Worm (Caenorhabditis elegans) whole organism, mixed stage, embryonic: ENCODE data around the gene R05G6.1.

Source experiments
- bed-3 ChIP-seq: fragments of 200-800 bp; sonication (Bioruptor generic); optimal IDR thresholded peaks from 3 replicates; lab custom pipeline; 2018; ENCODE audit warnings: mild to moderate bottlenecking, missing genetic modification characterization, moderate library complexity, missing compliant biosample characterization
- blmp-1 ChIP-seq: fragments of 150-350 bp; optimal IDR thresholded peaks from 2 replicates; lab custom pipeline; 2014; ENCODE audit warnings: missing biosample characterization, missing genetic modification characterization
- ceh-83 ChIP-seq: fragments of 200-800 bp; sonication (Bioruptor generic); optimal IDR thresholded peaks from 2 replicates; lab custom pipeline; 2018; ENCODE audit warnings: mild to moderate bottlenecking, missing genetic modification characterization, missing compliant biosample characterization
- ces-1 ChIP-seq: fragments of 150-350 bp; optimal IDR thresholded peaks from 2 replicates; lab custom pipeline; 2014; ENCODE audit warnings: missing biosample characterization, missing genetic modification reagents, missing genetic modification characterization
- elt-1 ChIP-seq: sonication (generic microtip); optimal IDR thresholded peaks from 2 replicates; lab custom pipeline; 2017; ENCODE audit warnings: missing genetic modification characterization, mild to moderate bottlenecking, missing compliant biosample characterization, antibody characterized with exemption, moderate library complexity, borderline replicate concordance; ENCODE audit not compliant: insufficient read depth
- elt-3 ChIP-seq: fragments of 150-350 bp; optimal IDR thresholded peaks from 2 replicates; lab custom pipeline; 2014; ENCODE audit warnings: missing biosample characterization, missing genetic modification characterization
- ham-2 ChIP-seq: fragments of 200-800 bp; sonication (Bioruptor generic); optimal IDR thresholded peaks from 2 replicates; lab custom pipeline; 2018; ENCODE audit warnings: mild to moderate bottlenecking, missing genetic modification characterization, missing compliant biosample characterization
- hlh-1 ChIP-seq: fragments of 150-350 bp; optimal IDR thresholded peaks from 2 replicates; lab custom pipeline; 2014; ENCODE audit warnings: missing biosample characterization, missing genetic modification reagents, missing genetic modification characterization
- nhr-12 ChIP-seq: fragments of 150-350 bp; optimal IDR thresholded peaks from 2 replicates; lab custom pipeline; 2014; ENCODE audit warnings: missing biosample characterization, missing genetic modification characterization
- snpc-4 ChIP-seq: fragments of 150-350 bp; optimal IDR thresholded peaks from 2 replicates; lab custom pipeline; 2014; ENCODE audit warnings: missing biosample characterization, missing genetic modification characterization
- unc-39 ChIP-seq: fragments of 150-350 bp; optimal IDR thresholded peaks from 2 replicates; lab custom pipeline; 2014; ENCODE audit warnings: missing biosample characterization, missing genetic modification characterization
- unc-62 ChIP-seq: fragments of 150-350 bp; optimal IDR thresholded peaks from 2 replicates; lab custom pipeline; 2014; ENCODE audit warnings: missing biosample characterization, missing genetic modification reagents, missing genetic modification characterization
- ztf-11 ChIP-seq: fragments of 150-350 bp; optimal IDR thresholded peaks from 2 replicates; lab custom pipeline; 2014; ENCODE audit warnings: missing biosample characterization, missing genetic modification characterization

DNA sequence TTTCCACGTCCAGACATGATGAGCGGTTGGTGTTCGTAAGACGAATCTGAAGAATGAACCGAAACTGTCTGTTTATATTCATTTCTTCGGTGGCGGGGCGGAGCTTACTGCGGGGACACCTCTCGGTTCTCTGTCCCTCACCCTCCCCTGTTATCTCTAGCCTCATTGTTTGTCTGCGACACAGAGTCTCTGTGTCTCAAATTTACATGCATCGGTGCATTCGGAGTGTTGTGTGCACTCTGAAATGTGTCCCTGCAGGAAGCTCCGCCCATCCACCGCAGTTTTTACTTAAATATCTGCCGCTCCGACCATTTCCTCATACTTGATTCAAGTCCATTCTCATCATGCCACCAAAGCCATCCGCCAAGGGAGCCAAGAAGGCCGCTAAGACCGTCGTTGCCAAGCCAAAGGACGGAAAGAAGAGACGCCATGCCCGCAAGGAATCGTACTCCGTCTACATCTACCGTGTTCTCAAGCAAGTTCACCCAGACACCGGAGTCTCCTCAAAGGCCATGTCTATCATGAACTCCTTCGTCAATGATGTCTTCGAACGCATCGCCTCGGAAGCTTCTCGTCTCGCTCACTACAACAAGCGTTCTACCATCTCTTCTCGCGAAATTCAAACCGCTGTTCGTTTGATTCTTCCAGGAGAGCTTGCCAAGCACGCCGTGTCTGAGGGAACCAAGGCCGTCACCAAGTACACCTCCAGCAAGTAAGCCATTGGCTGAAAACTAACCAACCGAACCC is 46.1 kb upstream of the R05G6.1 start, which contains the start of the genes his-61 and his-62:
- TF ChIP-seq blmp-1 (tag; lab: Kevin White, UChicago) (no peak), ces-1 (GFP tag; lab: Kevin White, UChicago) (peak; percentile 56), ztf-11 (tag; lab: Kevin White, UChicago) (peak; percentile 86), elt-3 (no peak), unc-39 (peak; percentile 99), hlh-1 (tag; lab: Kevin White, UChicago) (peak; percentile 14), elt-1 (no peak), nhr-12 (tag; lab: Kevin White, UChicago) (peak; percentile 56), bed-3 (no peak), snpc-4 (tag; lab: Kevin White, UChicago) (no peak), ham-2 (GFP tag; lab: Kevin White, UChicago) (peak; percentile 4), unc-62 (no peak), ceh-83 (no peak)
